Worm (Caenorhabditis elegans): ENCODE measurements around the gene srt-50.

- TF ChIP-seq lin-29 (GFP tag; IDR thresholded peaks at IDR 0.05), result no peak
- no peak for TF ChIP-seq ces-1 (GFP tag; optimal IDR thresholded peaks at IDR 0.05)
- TF ChIP-seq nhr-28 (tag; optimal IDR thresholded peaks at IDR 0.05), result no peak
These were observed 23.8 kb downstream of the srt-50 start, which contains the start of gene srt-49 for ce11 chrIV:15098294-15098693.
